Worm (Caenorhabditis elegans) whole organism, mixed stage, embryonic: Measurements from ENCODE around the gene rgs-9.

ENCODE experiments used
- blmp-1 ChIP-seq: fragments of 150-350 bp; optimal IDR thresholded peaks from 2 replicates; lab custom pipeline; 2014; ENCODE audit warnings: missing biosample characterization, missing genetic modification characterization
- ceh-83 ChIP-seq: fragments of 200-800 bp; sonication (Bioruptor generic); optimal IDR thresholded peaks from 2 replicates; lab custom pipeline; 2018; ENCODE audit warnings: mild to moderate bottlenecking, missing genetic modification characterization, missing compliant biosample characterization
- cnd-1 ChIP-seq: fragments of 200-800 bp; sonication (Bioruptor generic); optimal IDR thresholded peaks from 2 replicates; lab custom pipeline; 2018; ENCODE audit warnings: mild to moderate bottlenecking, missing genetic modification characterization, missing compliant biosample characterization
- elt-1 ChIP-seq: sonication (generic microtip); optimal IDR thresholded peaks from 2 replicates; lab custom pipeline; 2017; ENCODE audit warnings: missing genetic modification characterization, mild to moderate bottlenecking, missing compliant biosample characterization, antibody characterized with exemption, moderate library complexity, borderline replicate concordance; ENCODE audit not compliant: insufficient read depth
- lin-13 ChIP-seq: fragments of 150-350 bp; optimal IDR thresholded peaks from 2 replicates; lab custom pipeline; 2014; ENCODE audit warnings: missing biosample characterization, missing genetic modification characterization
- lsy-2 ChIP-seq: fragments of 150-350 bp; optimal IDR thresholded peaks from 2 replicates; lab custom pipeline; 2014; ENCODE audit warnings: missing biosample characterization, missing genetic modification characterization
- nhr-237 ChIP-seq: fragments of 150-350 bp; optimal IDR thresholded peaks from 2 replicates; lab custom pipeline; 2014; ENCODE audit warnings: missing biosample characterization, missing genetic modification characterization
- nhr-28 ChIP-seq: fragments of 150-350 bp; optimal IDR thresholded peaks from 2 replicates; lab custom pipeline; 2014; ENCODE audit warnings: missing biosample characterization, missing genetic modification characterization
- pha-4 ChIP-seq: fragments of 150-350 bp; optimal IDR thresholded peaks from 2 replicates; lab custom pipeline; 2018; ENCODE audit warnings: missing biosample characterization, missing genetic modification reagents, missing genetic modification characterization
- snpc-4 ChIP-seq: fragments of 150-350 bp; optimal IDR thresholded peaks from 2 replicates; lab custom pipeline; 2014; ENCODE audit warnings: missing biosample characterization, missing genetic modification characterization
- unc-39 ChIP-seq: fragments of 150-350 bp; optimal IDR thresholded peaks from 2 replicates; lab custom pipeline; 2014; ENCODE audit warnings: missing biosample characterization, missing genetic modification characterization
- unc-62 ChIP-seq: fragments of 150-350 bp; optimal IDR thresholded peaks from 2 replicates; lab custom pipeline; 2014; ENCODE audit warnings: missing biosample characterization, missing genetic modification reagents, missing genetic modification characterization
- ztf-11 ChIP-seq: fragments of 150-350 bp; optimal IDR thresholded peaks from 2 replicates; lab custom pipeline; 2014; ENCODE audit warnings: missing biosample characterization, missing genetic modification characterization

- TF ChIP-seq unc-62 (GFP tag; lab: Kevin White, UChicago) (no peak), nhr-28 (tag; lab: Kevin White, UChicago) (no peak), nhr-237 (tag; lab: Kevin White, UChicago) (no peak), ztf-11 (tag; lab: Kevin White, UChicago) (no peak), snpc-4 (tag; lab: Kevin White, UChicago) (no peak), pha-4 (tag; lab: Kevin White, UChicago) (no peak), cnd-1 (tag; lab: Kevin White, UChicago) (no peak), lin-13 (tag; lab: Kevin White, UChicago) (no peak), ceh-83 (GFP tag; lab: Kevin White, UChicago) (no peak), lsy-2 (tag; lab: Kevin White, UChicago) (no peak), blmp-1 (tag; lab: Kevin White, UChicago) (no peak), unc-39 (tag; lab: Kevin White, UChicago) (no peak), elt-1 (tag; lab: Kevin White, UChicago) (no peak)
Observed at ce11 chrX:1913257-1913656, 1.8 kb upstream of the rgs-9 start, which contains the start of gene ZC53.1.
